Worm (Caenorhabditis elegans) whole organism, L4/young adult: ENCODE results near the gene gtr-1.

Experiments used
- W03F9.2 ChIP-seq: fragments of 150-350 bp; optimal IDR thresholded peaks from 2 replicates; lab custom pipeline; 2014; ENCODE audit warnings: missing biosample characterization, missing genetic modification characterization
- dao-5 ChIP-seq: sonication (generic microtip); optimal IDR thresholded peaks from 2 replicates; lab custom pipeline; 2016; ENCODE audit warnings: missing genotype, missing genetic modification characterization, moderate library complexity, missing compliant biosample characterization
- him-1 ChIP-seq: sonication (generic microtip); optimal IDR thresholded peaks from 2 replicates; lab custom pipeline; 2016; ENCODE audit warnings: missing genotype, missing genetic modification reagents, missing genetic modification characterization, missing compliant biosample characterization

DNA sequence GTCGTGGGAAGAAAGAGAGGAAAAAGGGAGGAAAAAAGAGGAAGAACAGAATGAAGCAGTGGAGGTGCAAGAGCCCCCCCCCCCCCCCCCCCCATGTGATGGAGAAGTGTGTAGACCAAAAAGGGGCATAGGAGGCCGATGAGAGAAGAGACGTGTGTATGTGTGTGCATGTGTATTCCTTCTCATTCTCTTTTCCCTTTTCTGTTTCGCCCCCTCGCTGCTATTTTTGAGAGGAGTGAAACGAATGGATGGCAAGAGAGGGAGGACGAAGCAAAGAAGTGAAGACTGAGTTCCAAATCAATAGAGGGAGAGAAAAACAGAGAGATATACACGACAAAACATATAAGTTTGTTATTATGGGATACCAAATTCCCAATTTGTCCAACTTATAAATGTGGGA is 42.0 kb upstream of the gtr-1 start:
- no peak for TF ChIP-seq dao-5
- TF ChIP-seq him-1, result no peak
- TF ChIP-seq W03F9.2 (tag; lab: Kevin White, UChicago), result no peak
